Worm (Caenorhabditis elegans): ENCODE measurements around the gene D1025.10.

- TF ChIP-seq vab-15 (tag; optimal IDR thresholded peaks at IDR 0.05) (no peak), egl-27 (tag; optimal IDR thresholded peaks at IDR 0.05) (no peak)
Measured at ce11 chrX:14562286-14563086, 45.8 kb downstream of the D1025.10 start.
